Fruit fly (Drosophila melanogaster): ENCODE data around the gene Cip4.

- TF ChIP-seq CTCF (optimal IDR thresholded peaks at IDR 0.05), result no peak
- TF ChIP-seq CG8478 (optimal IDR thresholded peaks at IDR 0.05), result no peak
Observed at dm6 chr3L:4310604-4311003, 53.3 kb downstream of the Cip4 start.

Data from S2 (cell line).